Fruit fly (Drosophila melanogaster): ENCODE results near the gene CG11722.

CG11722 gene

dm6 chr3R:10045343-10045742 lies at the start of gene CG11722, which contains the start of gene mtTFB2:
TSS of gene CG11722 (minus strand) at chr3R:10045542.
TSS of gene mtTFB2 (plus strand) at chr3R:10045574.
- no peak for TF ChIP-seq woc (GFP tag; optimal IDR thresholded peaks at IDR 0.05)
- peak; percentile 91 for TF ChIP-seq Vsx2 (GFP tag; optimal IDR thresholded peaks at IDR 0.05; ENCODE audit: partially characterized antibody)
- no peak for TF ChIP-seq fru (GFP tag; optimal IDR thresholded peaks at IDR 0.05)
- TF ChIP-seq Dif (GFP tag; optimal IDR thresholded peaks at IDR 0.05; ENCODE audit: partially characterized antibody) = no peak
- TF ChIP-seq brk (GFP tag; optimal IDR thresholded peaks at IDR 0.05) = no peak
- no peak for TF ChIP-seq GATAd (GFP tag; optimal IDR thresholded peaks at IDR 0.05)
- TF ChIP-seq Hnf4 (GFP tag; optimal IDR thresholded peaks at IDR 0.05) = peak; percentile 50
- no peak for TF ChIP-seq Rel (GFP tag; optimal IDR thresholded peaks at IDR 0.05)
- TF ChIP-seq Rel (tag; optimal IDR thresholded peaks at IDR 0.05) = peak; percentile 5

dm6 chr3R:10095052-10095451 lies 49.7 kb upstream of the CG11722 start:
- TF ChIP-seq Myc (optimal IDR thresholded peaks at IDR 0.05) = no peak
- TF ChIP-seq fru (GFP tag; optimal IDR thresholded peaks at IDR 0.05) = no peak
- TF ChIP-seq brk (GFP tag; optimal IDR thresholded peaks at IDR 0.05) = no peak
- no peak for TF ChIP-seq woc (GFP tag; optimal IDR thresholded peaks at IDR 0.05)
- TF ChIP-seq lola (GFP tag; optimal IDR thresholded peaks at IDR 0.05) = no peak
- no peak for TF ChIP-seq CG32264 (GFP tag; optimal IDR thresholded peaks at IDR 0.05)
- no peak for TF ChIP-seq rgr (GFP tag; optimal IDR thresholded peaks at IDR 0.05)
- TF ChIP-seq sv (GFP tag; optimal IDR thresholded peaks at IDR 0.05) = no peak
- TF ChIP-seq dl (GFP tag; optimal IDR thresholded peaks at IDR 0.05; ENCODE audit: insufficient read depth in 1 of 2, partially characterized antibody in 2 of 2) = no peak
- no peak for TF ChIP-seq OdsH (GFP tag; optimal IDR thresholded peaks at IDR 0.05)
- no peak for TF ChIP-seq Jra (GFP tag; optimal IDR thresholded peaks at IDR 0.05)
- no peak for TF ChIP-seq pan (optimal IDR thresholded peaks at IDR 0.05)
- TF ChIP-seq tai (GFP tag; optimal IDR thresholded peaks at IDR 0.05) = no peak

dm6 chr3R:10093252-10094030 lies 48.1 kb upstream of the CG11722 start:
- TF ChIP-seq CrebA (GFP tag; optimal IDR thresholded peaks at IDR 0.05; ENCODE audit: borderline replicate concordance) (no peak), HLH106 (tag; optimal IDR thresholded peaks at IDR 0.05) (no peak), Dif (GFP tag; optimal IDR thresholded peaks at IDR 0.05; ENCODE audit: partially characterized antibody) (peak; percentile 66)

dm6 chr3R:10091513-10091912 lies 46.2 kb upstream of the CG11722 start:
- no peak for TF ChIP-seq Hr83 (GFP tag; optimal IDR thresholded peaks at IDR 0.05; ENCODE audit: poor library complexity, severe bottlenecking)
- TF ChIP-seq foxo (GFP tag; optimal IDR thresholded peaks at IDR 0.05) = no peak
- TF ChIP-seq psq (GFP tag; optimal IDR thresholded peaks at IDR 0.05) = no peak
- no peak for TF ChIP-seq Sp1 (GFP tag; optimal IDR thresholded peaks at IDR 0.05)
- no peak for TF ChIP-seq CG32264 (GFP tag; optimal IDR thresholded peaks at IDR 0.05)
- no peak for TF ChIP-seq GATAd (GFP tag; optimal IDR thresholded peaks at IDR 0.05)
- TF ChIP-seq sage (GFP tag; optimal IDR thresholded peaks at IDR 0.05) = no peak
- no peak for TF ChIP-seq Hnf4 (GFP tag; optimal IDR thresholded peaks at IDR 0.05)
- TF ChIP-seq brk (GFP tag; optimal IDR thresholded peaks at IDR 0.05) = no peak
- TF ChIP-seq Vsx2 (GFP tag; optimal IDR thresholded peaks at IDR 0.05; ENCODE audit: partially characterized antibody) = no peak
- no peak for TF ChIP-seq dmrt93B (GFP tag; optimal IDR thresholded peaks at IDR 0.05)
- no peak for TF ChIP-seq woc (GFP tag; optimal IDR thresholded peaks at IDR 0.05)
- TF ChIP-seq OdsH (GFP tag; optimal IDR thresholded peaks at IDR 0.05) = no peak
- no peak for TF ChIP-seq Myc (optimal IDR thresholded peaks at IDR 0.05)
- no peak for TF ChIP-seq CG9705 (GFP tag; optimal IDR thresholded peaks at IDR 0.05)
- TF ChIP-seq h (GFP tag; optimal IDR thresholded peaks at IDR 0.05) = no peak
- TF ChIP-seq rgr (GFP tag; optimal IDR thresholded peaks at IDR 0.05) = no peak

dm6 chr3R:10090906-10091305 lies 45.6 kb upstream of the CG11722 start:
- TF ChIP-seq sv (GFP tag; optimal IDR thresholded peaks at IDR 0.05) (no peak), GATAd (GFP tag; optimal IDR thresholded peaks at IDR 0.05) (no peak), sage (GFP tag; optimal IDR thresholded peaks at IDR 0.05) (no peak), jim (GFP tag; optimal IDR thresholded peaks at IDR 0.05) (no peak)
